Worm (Caenorhabditis elegans): ENCODE data around the gene sid-3.
A peak's percentile ranks its signal among the peaks of the same experiment; 100 is the strongest.

sid-3 gene

DNA sequence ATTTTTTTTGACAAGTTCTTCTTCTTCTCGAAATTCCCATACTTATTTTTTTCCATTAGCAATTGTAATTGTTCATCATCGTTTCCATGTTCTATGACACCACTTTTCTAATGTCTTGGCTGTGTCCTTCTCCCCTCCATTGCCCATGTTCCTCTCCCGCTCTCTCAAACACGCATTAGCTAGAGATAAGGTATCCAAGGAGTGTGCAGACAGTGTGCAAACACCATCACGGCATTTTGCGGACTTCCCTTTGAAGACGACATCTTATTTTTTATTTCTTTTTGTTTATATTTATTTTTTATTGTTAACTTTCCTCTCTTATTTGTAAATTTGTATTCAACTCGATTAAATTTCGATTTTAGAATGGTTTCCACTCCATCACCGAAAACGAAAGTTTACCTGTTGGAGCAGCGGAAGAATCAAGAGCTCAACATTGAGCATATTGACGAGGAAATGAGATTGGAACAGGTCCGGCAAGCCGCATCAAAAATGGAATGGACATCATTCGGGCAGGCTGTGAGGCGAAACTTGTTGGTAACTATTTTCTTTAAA is 34.9 kb upstream of the sid-3 start, which contains the start of gene mdt-1.2 (continued):
- TF ChIP-seq elt-1 (tag; optimal IDR thresholded peaks at IDR 0.05; ENCODE audit: borderline replicate concordance, insufficient read depth) (no peak), hlh-1 (tag; optimal IDR thresholded peaks at IDR 0.05) (no peak), nhr-237 (tag; optimal IDR thresholded peaks at IDR 0.05) (peak; percentile 42), snpc-4 (tag; optimal IDR thresholded peaks at IDR 0.05) (no peak), drap-1 (GFP tag; optimal IDR thresholded peaks at IDR 0.05) (no peak), sptf-1 (tag; optimal IDR thresholded peaks at IDR 0.05) (peak; percentile 61), flh-1 (GFP tag; optimal IDR thresholded peaks at IDR 0.05) (no peak), unc-120 (tag; optimal IDR thresholded peaks at IDR 0.05; ENCODE audit: poor library complexity, severe bottlenecking) (peak; percentile 91), mls-2 (tag; optimal IDR thresholded peaks at IDR 0.05) (no peak)

DNA sequence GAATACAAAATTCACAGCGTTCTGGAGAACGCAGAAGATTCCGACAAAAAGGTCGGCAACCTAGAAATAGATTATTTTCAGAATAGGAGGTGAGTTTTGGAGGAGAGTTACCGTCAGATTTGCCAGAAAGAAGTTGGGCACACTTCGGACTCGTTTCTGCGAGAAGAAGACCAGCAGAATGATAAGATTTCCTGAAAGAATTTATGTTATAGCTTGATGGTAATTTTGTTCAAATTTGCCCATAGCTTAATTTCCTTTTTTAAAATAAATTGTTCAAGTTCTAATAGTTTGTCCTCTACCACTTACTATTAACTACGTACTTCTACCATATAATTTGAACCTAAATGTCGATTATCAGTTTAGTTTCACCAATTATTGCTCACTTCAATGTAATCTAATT is 29.1 kb upstream of the sid-3 start:
- TF ChIP-seq flh-1 (GFP tag; optimal IDR thresholded peaks at IDR 0.05) (no peak), lsy-2 (tag; optimal IDR thresholded peaks at IDR 0.05) (no peak), ces-1 (GFP tag; optimal IDR thresholded peaks at IDR 0.05) (no peak), cnd-1 (tag; optimal IDR thresholded peaks at IDR 0.05) (no peak), ceh-43 (GFP tag; optimal IDR thresholded peaks at IDR 0.05) (no peak), ztf-11 (tag; optimal IDR thresholded peaks at IDR 0.05) (no peak), elt-3 (tag; optimal IDR thresholded peaks at IDR 0.05) (no peak), bed-3 (GFP tag; optimal IDR thresholded peaks at IDR 0.05) (no peak), lin-32 (GFP tag; optimal IDR thresholded peaks at IDR 0.05) (no peak), lin-13 (tag; optimal IDR thresholded peaks at IDR 0.05) (no peak), nhr-237 (tag; optimal IDR thresholded peaks at IDR 0.05) (no peak), unc-62 (GFP tag; optimal IDR thresholded peaks at IDR 0.05) (no peak), snpc-4 (tag; optimal IDR thresholded peaks at IDR 0.05) (no peak), mab-5 (tag; optimal IDR thresholded peaks at IDR 0.05) (no peak), M03D4.4 (tag; optimal IDR thresholded peaks at IDR 0.05) (no peak), mls-2 (tag; optimal IDR thresholded peaks at IDR 0.05) (no peak), tbx-8 (GFP tag; optimal IDR thresholded peaks at IDR 0.05) (no peak), pha-4 (tag; optimal IDR thresholded peaks at IDR 0.05) (no peak), unc-39 (tag; optimal IDR thresholded peaks at IDR 0.05) (no peak), ceh-83 (GFP tag; optimal IDR thresholded peaks at IDR 0.05) (no peak)

DNA sequence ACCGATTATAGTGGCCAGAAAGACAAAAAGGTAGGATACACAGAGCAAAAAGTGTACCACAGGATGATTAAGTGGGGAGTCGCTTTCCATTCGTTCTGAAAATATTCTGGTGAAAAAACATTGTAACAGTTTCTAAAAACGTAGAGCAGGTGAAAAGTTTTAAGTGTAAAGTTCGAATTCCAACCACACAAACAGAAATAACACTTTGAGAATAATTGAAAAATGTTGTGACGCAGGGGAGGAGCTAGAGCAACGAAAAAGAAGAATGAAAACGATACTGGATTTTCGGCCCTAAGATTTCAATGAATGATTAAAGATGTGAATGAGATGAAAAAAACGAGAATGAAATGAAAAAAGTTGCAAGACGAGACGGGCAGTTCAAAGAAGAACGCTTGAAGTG is 28.3 kb upstream of the sid-3 start, which contains the start of gene npr-21:
Gene npr-21, minus strand, starts transcription at position 101 of the 400 bp plus-strand sequence.
- TF ChIP-seq zip-8 (tag; optimal IDR thresholded peaks at IDR 0.05) (no peak), lin-32 (GFP tag; optimal IDR thresholded peaks at IDR 0.05) (no peak), lsy-2 (tag; optimal IDR thresholded peaks at IDR 0.05) (no peak)

DNA sequence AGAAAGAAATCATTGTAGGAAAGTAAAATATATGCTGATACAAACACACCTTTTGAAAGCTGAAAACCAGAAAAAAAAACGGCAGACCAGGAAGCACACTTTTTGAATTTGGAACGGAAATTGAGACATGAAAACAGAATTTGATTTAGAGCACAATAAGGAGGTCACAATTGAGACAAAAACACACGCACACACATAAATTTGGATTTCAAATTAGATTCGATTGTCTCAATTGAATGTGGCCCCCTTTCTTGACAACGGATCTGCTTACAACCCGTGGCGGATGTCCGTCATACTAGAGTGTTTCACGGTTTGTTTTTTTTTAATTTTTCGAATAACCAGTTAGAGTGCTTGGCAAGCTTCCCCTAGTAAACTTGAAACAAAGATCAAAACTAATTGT is 18.1 kb upstream of the sid-3 start:
- TF ChIP-seq unc-120 (tag; optimal IDR thresholded peaks at IDR 0.05; ENCODE audit: poor library complexity, severe bottlenecking) (no peak), nhr-237 (tag; optimal IDR thresholded peaks at IDR 0.05) (no peak), ceh-83 (GFP tag; optimal IDR thresholded peaks at IDR 0.05) (no peak), elt-1 (tag; optimal IDR thresholded peaks at IDR 0.05; ENCODE audit: borderline replicate concordance, insufficient read depth) (no peak), ztf-11 (tag; optimal IDR thresholded peaks at IDR 0.05) (no peak)

- TF ChIP-seq lin-32 (GFP tag; optimal IDR thresholded peaks at IDR 0.05) (no peak), zip-8 (tag; optimal IDR thresholded peaks at IDR 0.05) (no peak), ces-1 (GFP tag; optimal IDR thresholded peaks at IDR 0.05) (peak; percentile 86), sptf-1 (tag; optimal IDR thresholded peaks at IDR 0.05) (no peak)
Observed at ce11 chrX:17170401-17170800, 15.8 kb upstream of the sid-3 start.

DNA sequence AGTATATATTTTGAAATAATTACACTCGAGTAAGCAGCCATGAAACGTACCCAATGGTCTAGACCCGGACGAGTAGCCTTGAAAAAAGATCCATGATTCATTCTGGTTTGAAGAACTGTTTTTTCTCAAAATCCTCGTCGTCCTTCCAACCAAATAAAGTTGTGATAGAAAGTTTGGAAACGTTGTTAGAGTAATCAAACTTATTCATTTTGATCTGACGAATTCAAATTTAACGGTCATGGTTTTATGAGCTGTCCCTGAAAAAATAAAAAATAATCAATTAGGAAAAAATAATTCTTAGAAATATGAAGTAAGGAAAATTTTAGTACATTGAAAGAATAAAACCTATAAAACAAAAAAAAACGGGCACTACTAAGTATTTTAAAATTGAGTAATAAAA is 9.5 kb upstream of the sid-3 start, which contains the start of gene B0302.4:
Gene B0302.4, minus strand, starts transcription at position 101 of the 400 bp plus-strand sequence.
- TF ChIP-seq unc-120 (tag; optimal IDR thresholded peaks at IDR 0.05; ENCODE audit: poor library complexity, severe bottlenecking): no peak
- no peak for TF ChIP-seq unc-62 (GFP tag; optimal IDR thresholded peaks at IDR 0.05)
- no peak for TF ChIP-seq M03D4.4 (tag; optimal IDR thresholded peaks at IDR 0.05)
- no peak for TF ChIP-seq snpc-4 (tag; optimal IDR thresholded peaks at IDR 0.05)
- TF ChIP-seq bed-3 (GFP tag; optimal IDR thresholded peaks at IDR 0.05): no peak
- TF ChIP-seq blmp-1 (tag; optimal IDR thresholded peaks at IDR 0.05): no peak
- no peak for TF ChIP-seq ceh-39 (tag; optimal IDR thresholded peaks at IDR 0.05)

Measured in whole organism, mixed stage, embryonic.